In the genomic region with DNA sequence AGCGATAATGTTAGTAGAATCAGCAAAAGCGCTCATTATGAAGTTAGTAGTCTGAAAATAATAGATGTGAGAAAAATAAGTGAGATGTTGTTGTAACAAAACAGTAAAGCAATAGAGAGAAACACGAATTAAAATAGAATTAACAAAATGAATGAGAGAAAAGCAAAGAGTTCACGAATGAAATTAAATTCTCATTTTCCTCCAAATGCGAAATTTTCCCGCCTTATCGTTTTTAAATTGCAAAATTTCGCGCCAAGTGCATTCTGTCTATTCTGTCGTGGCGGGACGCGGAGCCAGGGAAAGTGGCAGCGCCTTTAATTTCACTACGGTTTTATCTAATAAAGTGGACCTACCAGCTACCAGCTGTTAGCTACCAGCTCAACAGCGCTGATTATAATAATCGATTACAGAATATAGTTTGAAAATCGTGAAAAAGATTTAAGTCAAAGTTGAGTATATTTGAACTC, we compare ENCODE assay signal across 2 worm cellular contexts.
A peak's percentile ranks its signal among the peaks of the same experiment; 100 is the strongest.
TF ChIP-seq lines count a peak whose summit lies in the region.

TSS of gene nasp-2 (minus strand) at position 51 of the 467 bp plus-strand sequence.

TF ChIP-seq in whole organism, L4 larva, 104 proteins besides CTCF, POLR2A, EP300 and RAD21 (continued from another document):
- no peak for TF ChIP-seq duxl-1 (tag; optimal IDR thresholded peaks at IDR 0.05; lab: Kevin White, UChicago; ENCODE audit: poor library complexity)
- TF ChIP-seq fkh-10 (GFP tag; optimal IDR thresholded peaks at IDR 0.05; lab: Kevin White, UChicago), result no peak
- no peak for TF ChIP-seq nhr-25 (tag; optimal IDR thresholded peaks at IDR 0.05; lab: Kevin White, UChicago; ENCODE audit: borderline replicate concordance, insufficient read depth)
- peak; percentile 51; the same call in 1 of the 2 replicates for TF ChIP-seq ZK337.2 (GFP tag; IDR thresholded peaks at IDR 0.05; lab: Robert Waterston, UW)
- TF ChIP-seq T26A8.4 (GFP tag; IDR thresholded peaks at IDR 0.05; lab: Robert Waterston, UW), result no peak
- no peak for TF ChIP-seq dmd-8 (GFP tag; IDR thresholded peaks at IDR 0.05; lab: Robert Waterston, UW)
- no peak for TF ChIP-seq unc-62 (GFP tag; optimal IDR thresholded peaks at IDR 0.05 in 1 of 2; lab: Kevin White, UChicago)
- no peak for TF ChIP-seq unc-62 (tag; optimal IDR thresholded peaks at IDR 0.05; lab: Kevin White, UChicago)
- no peak for TF ChIP-seq ztf-7 (tag; optimal IDR thresholded peaks at IDR 0.05; lab: Kevin White, UChicago)
- TF ChIP-seq nhr-6 (tag; optimal IDR thresholded peaks at IDR 0.05; lab: Kevin White, UChicago), result peak; percentile 77
- TF ChIP-seq D1046.2 (GFP tag; IDR thresholded peaks at IDR 0.05; lab: Robert Waterston, UW), result no peak
- TF ChIP-seq nhr-237 (tag; optimal IDR thresholded peaks at IDR 0.05; lab: Kevin White, UChicago), result no peak
- no peak for TF ChIP-seq F10B5.3 (tag; optimal IDR thresholded peaks at IDR 0.05; lab: Kevin White, UChicago)
- no peak for TF ChIP-seq dmd-6 (GFP tag; IDR thresholded peaks at IDR 0.05; lab: Robert Waterston, UW)
- peak; percentile 63 for TF ChIP-seq dpl-1 (GFP tag; optimal IDR thresholded peaks at IDR 0.05; lab: Kevin White, UChicago)
- TF ChIP-seq arid-1 (GFP tag; conservative IDR thresholded peaks at IDR 0.05; lab: Robert Waterston, UW), result no peak
- no peak for TF ChIP-seq zfp-2 (tag; optimal IDR thresholded peaks at IDR 0.05; lab: Kevin White, UChicago)
- TF ChIP-seq nhr-111 (GFP tag; optimal IDR thresholded peaks at IDR 0.05; lab: Kevin White, UChicago), result no peak
- TF ChIP-seq tra-1 (GFP tag; IDR thresholded peaks at IDR 0.05; lab: Robert Waterston, UW), result 0 out of 2 replicates have a peak, but pooled peaks have one; percentile 8
- peak; percentile 97 for TF ChIP-seq Y48G9A.11 (GFP tag; IDR thresholded peaks at IDR 0.05; lab: Robert Waterston, UW)
- TF ChIP-seq dmd-9 (GFP tag; IDR thresholded peaks at IDR 0.05; lab: Robert Waterston, UW), result 0 out of 2 replicates have a peak, but pooled peaks have one; percentile 43
- TF ChIP-seq daf-16 (GFP tag; optimal IDR thresholded peaks at IDR 0.05; lab: Kevin White, UChicago), result no peak
- TF ChIP-seq daf-16 (tag; optimal IDR thresholded peaks at IDR 0.05; lab: Kevin White, UChicago), result no peak
- TF ChIP-seq nhr-11 (tag; optimal IDR thresholded peaks at IDR 0.05; lab: Kevin White, UChicago), result no peak
- TF ChIP-seq daf-8 (GFP tag; IDR thresholded peaks at IDR 0.05; lab: Robert Waterston, UW), result no peak
- no peak for TF ChIP-seq nhr-42 (GFP tag; IDR thresholded peaks at IDR 0.05; lab: Robert Waterston, UW)
- TF ChIP-seq madf-5 (GFP tag; IDR thresholded peaks at IDR 0.05; lab: Robert Waterston, UW), result no peak
- TF ChIP-seq mdt-29 (GFP tag; IDR thresholded peaks at IDR 0.05; lab: Robert Waterston, UW), result no peak
- TF ChIP-seq pqm-1 (tag; optimal IDR thresholded peaks at IDR 0.05; lab: Kevin White, UChicago), result no peak
- no peak for TF ChIP-seq nhr-28 (tag; optimal IDR thresholded peaks at IDR 0.05; lab: Kevin White, UChicago)
- no peak for TF ChIP-seq jun-1 (tag; optimal IDR thresholded peaks at IDR 0.05; lab: Kevin White, UChicago)
- no peak for TF ChIP-seq nhr-76 (tag; optimal IDR thresholded peaks at IDR 0.05; lab: Kevin White, UChicago)
- TF ChIP-seq spr-3 (GFP tag; optimal IDR thresholded peaks at IDR 0.05; lab: Kevin White, UChicago), result no peak
- no peak for TF ChIP-seq lsy-2 (tag; optimal IDR thresholded peaks at IDR 0.05; lab: Kevin White, UChicago)
- no peak for TF ChIP-seq lin-29 (GFP tag; IDR thresholded peaks at IDR 0.05; lab: Robert Waterston, UW)

TF ChIP-seq in whole organism, young adult, 124 proteins besides CTCF, POLR2A, EP300 and RAD21 (continued from another document):
- TF ChIP-seq F10E7.11 (tag; optimal IDR thresholded peaks at IDR 0.05; lab: Kevin White, UChicago) (no peak), T07F8.4 (tag; optimal IDR thresholded peaks at IDR 0.05; lab: Kevin White, UChicago) (no peak), pha-4 (tag; optimal IDR thresholded peaks at IDR 0.05; lab: Kevin White, UChicago) (no peak), hrde-1 (tag; optimal IDR thresholded peaks at IDR 0.05; lab: Kevin White, UChicago; ENCODE audit: borderline replicate concordance) (peak; percentile 52), atf-7 (tag; optimal IDR thresholded peaks at IDR 0.05; lab: Kevin White, UChicago) (no peak), mcd-1 (GFP tag; IDR thresholded peaks at IDR 0.05; lab: Robert Waterston, UW) (peak; percentile 83), F33H1.4 (GFP tag; IDR thresholded peaks at IDR 0.05; lab: Robert Waterston, UW) (peak; percentile 99), die-1 (tag; optimal IDR thresholded peaks at IDR 0.05; lab: Kevin White, UChicago) (no peak), nhr-80 (tag; optimal IDR thresholded peaks at IDR 0.05; lab: Kevin White, UChicago) (no peak), him-1 (tag; optimal IDR thresholded peaks at IDR 0.05; lab: Kevin White, UChicago) (peak; percentile 50), ccch-3 (GFP tag; optimal IDR thresholded peaks at IDR 0.05; lab: Kevin White, UChicago) (no peak), zim-3 (tag; optimal IDR thresholded peaks at IDR 0.05; lab: Kevin White, UChicago) (no peak), B0035.1 (tag; optimal IDR thresholded peaks at IDR 0.05; lab: Kevin White, UChicago) (no peak), ztf-26 (tag; optimal IDR thresholded peaks at IDR 0.05; lab: Kevin White, UChicago) (no peak), snpc-3.4 (tag; optimal IDR thresholded peaks at IDR 0.05; lab: Kevin White, UChicago) (peak; percentile 95), unc-130 (GFP tag; optimal IDR thresholded peaks at IDR 0.05; lab: Kevin White, UChicago) (peak; percentile 90), ZK185.1 (tag; optimal IDR thresholded peaks at IDR 0.05; lab: Kevin White, UChicago; ENCODE audit: poor library complexity, severe bottlenecking) (no peak), K12H6.12 (tag; optimal IDR thresholded peaks at IDR 0.05; lab: Kevin White, UChicago) (no peak), egrh-3 (GFP tag; IDR thresholded peaks at IDR 0.05; lab: Robert Waterston, UW) (peak; percentile 53; the same call in 1 of the 2 replicates), snpc-4 (GFP tag; optimal IDR thresholded peaks at IDR 0.05; lab: Kevin White, UChicago) (peak; percentile 52), snpc-4 (tag; optimal IDR thresholded peaks at IDR 0.05; lab: Kevin White, UChicago) (peak in 3 of 4 experiments; percentile 44 to 64 (median 63)), attf-6 (GFP tag; IDR thresholded peaks at IDR 0.05; lab: Robert Waterston, UW) (peak; percentile 89), unc-62 (GFP tag; optimal IDR thresholded peaks at IDR 0.05; lab: Kevin White, UChicago) (no peak), gei-17 (GFP tag; optimal IDR thresholded peaks at IDR 0.05; lab: Kevin White, UChicago) (no peak), efl-1 (GFP tag; optimal IDR thresholded peaks at IDR 0.05; lab: Kevin White, UChicago) (peak; percentile 100), C17E4.6 (GFP tag; IDR thresholded peaks at IDR 0.05; lab: Robert Waterston, UW) (peak; percentile 88), dpff-1 (tag; optimal IDR thresholded peaks at IDR 0.05; lab: Kevin White, UChicago) (no peak), madf-10 (tag; optimal IDR thresholded peaks at IDR 0.05; lab: Kevin White, UChicago) (no peak), ceh-58 (GFP tag; IDR thresholded peaks at IDR 0.05; lab: Robert Waterston, UW) (no peak), mes-4 (tag; optimal IDR thresholded peaks at IDR 0.05; lab: Kevin White, UChicago) (no peak), C06A6.2 (GFP tag; conservative IDR thresholded peaks at IDR 0.05; lab: Robert Waterston, UW) (no peak), dox-1 (GFP tag; IDR thresholded peaks at IDR 0.05; lab: Robert Waterston, UW) (peak; percentile 97), lin-40 (tag; optimal IDR thresholded peaks at IDR 0.05; lab: Kevin White, UChicago) (no peak), T26A5.8 (tag; optimal IDR thresholded peaks at IDR 0.05; lab: Kevin White, UChicago) (no peak), K11D2.4 (GFP tag; IDR thresholded peaks at IDR 0.05; lab: Robert Waterston, UW) (no peak), ztf-22 (GFP tag; optimal IDR thresholded peaks at IDR 0.05; lab: Kevin White, UChicago) (no peak), ztf-25 (GFP tag; IDR thresholded peaks at IDR 0.05; lab: Robert Waterston, UW) (peak; percentile 91), let-607 (tag; optimal IDR thresholded peaks at IDR 0.05; lab: Kevin White, UChicago) (no peak), ztf-18 (tag; optimal IDR thresholded peaks at IDR 0.05; lab: Kevin White, UChicago) (peak; percentile 31), ceh-91 (GFP tag; IDR thresholded peaks at IDR 0.05; lab: Robert Waterston, UW) (peak; percentile 99), nhr-27 (tag; optimal IDR thresholded peaks at IDR 0.05; lab: Kevin White, UChicago) (no peak), ets-4 (GFP tag; optimal IDR thresholded peaks at IDR 0.05; lab: Kevin White, UChicago) (no peak), F22D6.2 (tag; optimal IDR thresholded peaks at IDR 0.05; lab: Kevin White, UChicago) (no peak), xnd-1 (tag; optimal IDR thresholded peaks at IDR 0.05; lab: Kevin White, UChicago) (peak; percentile 99), ztf-6 (GFP tag; IDR thresholded peaks at IDR 0.05; lab: Robert Waterston, UW) (no peak), hmg-20 (GFP tag; IDR thresholded peaks at IDR 0.05; lab: Robert Waterston, UW) (peak; percentile 64), F23B12.7 (tag; optimal IDR thresholded peaks at IDR 0.05; lab: Kevin White, UChicago; ENCODE audit: insufficient read depth) (peak; percentile 43), hlh-12 (tag; optimal IDR thresholded peaks at IDR 0.05; lab: Kevin White, UChicago) (no peak), madf-6 (GFP tag; IDR thresholded peaks at IDR 0.05; lab: Robert Waterston, UW) (peak; percentile 100), aptf-3 (GFP tag; IDR thresholded peaks at IDR 0.05; lab: Robert Waterston, UW) (no peak), B0019.2 (GFP tag; conservative IDR thresholded peaks at IDR 0.05; lab: Robert Waterston, UW) (peak; percentile 95), ztf-28 (GFP tag; IDR thresholded peaks at IDR 0.05; lab: Robert Waterston, UW) (peak; percentile 78; the same call in 1 of the 2 replicates), F37B4.10 (GFP tag; IDR thresholded peaks at IDR 0.05; lab: Robert Waterston, UW) (no peak), nhr-120 (GFP tag; IDR thresholded peaks at IDR 0.05; lab: Robert Waterston, UW) (no peak), F39B2.1 (GFP tag; IDR thresholded peaks at IDR 0.05; lab: Robert Waterston, UW) (no peak), chd-7 (tag; optimal IDR thresholded peaks at IDR 0.05; lab: Kevin White, UChicago) (no peak), sdz-38 (tag; optimal IDR thresholded peaks at IDR 0.05; lab: Kevin White, UChicago) (no peak), lsy-27 (tag; optimal IDR thresholded peaks at IDR 0.05; lab: Kevin White, UChicago; ENCODE audit: borderline replicate concordance, insufficient read depth) (no peak), madf-3 (GFP tag; IDR thresholded peaks at IDR 0.05; lab: Robert Waterston, UW) (peak; percentile 94), rcor-1 (GFP tag; IDR thresholded peaks at IDR 0.05; lab: Robert Waterston, UW) (peak; percentile 94), hsf-1 (GFP tag; IDR thresholded peaks at IDR 0.05; lab: Robert Waterston, UW) (peak; percentile 91), bed-2 (GFP tag; IDR thresholded peaks at IDR 0.05; lab: Robert Waterston, UW) (peak; percentile 85), rec-8 (tag; optimal IDR thresholded peaks at IDR 0.05; lab: Kevin White, UChicago) (no peak), D2030.7 (GFP tag; IDR thresholded peaks at IDR 0.05; lab: Robert Waterston, UW) (peak; percentile 98), mxl-1 (tag; optimal IDR thresholded peaks at IDR 0.05; lab: Kevin White, UChicago) (no peak), ceh-100 (GFP tag; IDR thresholded peaks at IDR 0.05; lab: Robert Waterston, UW) (peak; percentile 73), aptf-2 (GFP tag; conservative IDR thresholded peaks at IDR 0.05; lab: Robert Waterston, UW) (peak; percentile 73; the same call in 1 of the 2 replicates), fkh-3 (tag; optimal IDR thresholded peaks at IDR 0.05; lab: Kevin White, UChicago) (no peak), lin-35 (GFP tag; optimal IDR thresholded peaks at IDR 0.05; lab: Kevin White, UChicago) (peak; percentile 27 to 82 (median 73)), bed-1 (GFP tag; IDR thresholded peaks at IDR 0.05; lab: Robert Waterston, UW) (no peak), athp-1 (tag; optimal IDR thresholded peaks at IDR 0.05; lab: Kevin White, UChicago) (peak; percentile 87), cebp-1 (GFP tag; IDR thresholded peaks at IDR 0.05; lab: Robert Waterston, UW) (no peak), cebp-1 (tag; optimal IDR thresholded peaks at IDR 0.05; lab: Kevin White, UChicago) (peak; percentile 25), nfya-2 (GFP tag; IDR thresholded peaks at IDR 0.05; lab: Robert Waterston, UW) (no peak), nhr-179 (tag; optimal IDR thresholded peaks at IDR 0.05; lab: Kevin White, UChicago) (no peak), ceh-27 (GFP tag; optimal IDR thresholded peaks at IDR 0.05; lab: Kevin White, UChicago) (peak; percentile 5), tlf-1 (GFP tag; optimal IDR thresholded peaks at IDR 0.05; lab: Kevin White, UChicago) (peak; percentile 95), sptf-2 (GFP tag; optimal IDR thresholded peaks at IDR 0.05; lab: Kevin White, UChicago) (no peak), nhr-90 (tag; optimal IDR thresholded peaks at IDR 0.05; lab: Kevin White, UChicago) (no peak), ama-1 (optimal IDR thresholded peaks at IDR 0.05; lab: Kevin White, UChicago) (no peak), ama-1 (GFP tag; optimal IDR thresholded peaks at IDR 0.05; lab: Kevin White, UChicago) (no peak), Y95B8A.8 (GFP tag; IDR thresholded peaks at IDR 0.05; lab: Robert Waterston, UW) (peak; percentile 97), F55B11.4 (tag; optimal IDR thresholded peaks at IDR 0.05; lab: Kevin White, UChicago; ENCODE audit: borderline replicate concordance, insufficient read depth) (no peak), egl-44 (GFP tag; IDR thresholded peaks at IDR 0.05; lab: Robert Waterston, UW) (no peak), Y56A3A.18 (GFP tag; IDR thresholded peaks at IDR 0.05; lab: Robert Waterston, UW) (no peak), snpc-1.3 (tag; optimal IDR thresholded peaks at IDR 0.05; lab: Kevin White, UChicago; ENCODE audit: insufficient read depth) (peak; percentile 80), F52B5.7 (tag; optimal IDR thresholded peaks at IDR 0.05; lab: Kevin White, UChicago) (no peak), nfyb-1 (GFP tag; IDR thresholded peaks at IDR 0.05; lab: Robert Waterston, UW) (peak; percentile 81), hmg-1.2 (GFP tag; IDR thresholded peaks at IDR 0.05; lab: Robert Waterston, UW) (peak; percentile 68), lin-26 (GFP tag; IDR thresholded peaks at IDR 0.05; lab: Robert Waterston, UW) (peak; percentile 77), cebp-2 (GFP tag; IDR thresholded peaks at IDR 0.05; lab: Robert Waterston, UW) (no peak), nfya-1 (tag; optimal IDR thresholded peaks at IDR 0.05; lab: Kevin White, UChicago; ENCODE audit: borderline replicate concordance, insufficient read depth) (no peak)
